Worm (Caenorhabditis elegans): ENCODE results near the gene T24A6.1.

ce11 chrV:3594936-3595335 lies 36.1 kb downstream of the T24A6.1 start, which contains the start of gene srh-213:
- TF ChIP-seq ama-1 (optimal IDR thresholded peaks at IDR 0.05) (no peak), ceh-36 (tag; optimal IDR thresholded peaks at IDR 0.05) (no peak), tra-4 (tag; optimal IDR thresholded peaks at IDR 0.05) (no peak), F13C5.2 (tag; optimal IDR thresholded peaks at IDR 0.05) (no peak), sea-1 (GFP tag; conservative IDR thresholded peaks at IDR 0.05) (no peak), pes-1 (GFP tag; IDR thresholded peaks at IDR 0.05) (no peak), B0310.2 (tag; optimal IDR thresholded peaks at IDR 0.05) (no peak), aly-1 (tag; optimal IDR thresholded peaks at IDR 0.05) (no peak), flt-1 (GFP tag; IDR thresholded peaks at IDR 0.05) (no peak), ets-7 (tag; optimal IDR thresholded peaks at IDR 0.05) (no peak), scrt-1 (GFP tag; IDR thresholded peaks at IDR 0.05) (no peak), hmbx-1 (tag; optimal IDR thresholded peaks at IDR 0.05) (no peak), hmg-4 (GFP tag; optimal IDR thresholded peaks at IDR 0.05) (no peak)

Data from whole organism, early embryonic.